Fruit fly (Drosophila melanogaster) whole organism, pupa: ENCODE results near the gene CG5882.

Source experiments
- CG13204 ChIP-seq: fragments of 200-800 bp; sonication (Bioruptor generic); optimal IDR thresholded peaks from 2 replicates; lab custom pipeline; 2018; ENCODE audit warnings: missing biosample characterization, mild to moderate bottlenecking, missing genetic modification characterization, moderate library complexity
- CG14655 ChIP-seq: fragments of 200-800 bp; sonication (Bioruptor generic); optimal IDR thresholded peaks from 3 replicates; lab custom pipeline; 2017; ENCODE audit warnings: mild to moderate bottlenecking, missing biosample characterization, missing genetic modification reagents, missing genetic modification characterization
- CG4496 ChIP-seq: fragments of 200-800 bp; sonication (Bioruptor generic); IDR thresholded peaks from 3 replicates; pipeline ENCODE4 v1.3.6; 2022; ENCODE audit warnings: missing biosample characterization, missing genetic modification characterization
- CG8301 ChIP-seq: fragments of 200-800 bp; sonication (Bioruptor generic); optimal IDR thresholded peaks from 2 replicates; lab custom pipeline; 2018; ENCODE audit warnings: missing biosample characterization, mild to moderate bottlenecking, missing genetic modification characterization
- CG9948 ChIP-seq: fragments of 200-800 bp; sonication (Bioruptor generic); optimal IDR thresholded peaks from 2 replicates; lab custom pipeline; 2018; ENCODE audit warnings: missing biosample characterization, mild to moderate bottlenecking, missing genetic modification characterization, moderate library complexity
- D1 ChIP-seq: fragments of 200-800 bp; sonication (Bioruptor generic); optimal IDR thresholded peaks from 2 replicates; lab custom pipeline; 2018; ENCODE audit warnings: missing biosample characterization, mild to moderate bottlenecking, missing genetic modification characterization, moderate library complexity
- EcR ChIP-seq: fragments of 200-800 bp; sonication (Bioruptor generic); optimal IDR thresholded peaks from 3 replicates; lab custom pipeline; 2019; ENCODE audit warnings: missing biosample characterization, missing genetic modification characterization, mild to moderate bottlenecking, moderate library complexity, missing genetic modification reagents
- Ets98B ChIP-seq: fragments of 200-800 bp; sonication (Bioruptor generic); IDR thresholded peaks from 2 replicates; pipeline ENCODE4 v1.3.6; 2022; ENCODE audit warnings: missing biosample characterization, missing genetic modification characterization
- gl ChIP-seq: fragments of 200-800 bp; sonication (Bioruptor generic); optimal IDR thresholded peaks from 2 replicates; lab custom pipeline; 2018; ENCODE audit warnings: missing biosample characterization, mild to moderate bottlenecking, missing genetic modification characterization

- no peak for TF ChIP-seq CG9948 (tag; lab: Kevin White, UChicago)
- TF ChIP-seq CG14655 (GFP tag; lab: Kevin White, UChicago), result no peak
- TF ChIP-seq gl (tag; lab: Kevin White, UChicago), result no peak
- TF ChIP-seq D1 (tag; lab: Kevin White, UChicago), result no peak
- TF ChIP-seq Ets98B (GFP tag; lab: Robert Waterston, UW), result no peak
- no peak for TF ChIP-seq CG13204 (GFP tag; lab: Kevin White, UChicago)
- TF ChIP-seq CG8301, result no peak
- no peak for TF ChIP-seq EcR
- no peak for TF ChIP-seq CG4496 (GFP tag; lab: Robert Waterston, UW)
Measured at dm6 chr3R:27105439-27105838, 13.0 kb upstream of the CG5882 start.
